Fruit fly (Drosophila melanogaster) whole organism, pupa: Measurements from ENCODE around the gene ssp2.
A peak's percentile ranks its signal among the peaks of the same experiment; 100 is the strongest.

ENCODE experiments used
- CG10348 ChIP-seq: fragments of 200-800 bp; sonication (Bioruptor generic); IDR thresholded peaks from 2 replicates; pipeline ENCODE4 v1.3.6; 2022; ENCODE audit warnings: missing biosample characterization, missing genetic modification characterization
- CG12605 ChIP-seq: fragments of 200-800 bp; sonication (Bioruptor generic); IDR thresholded peaks from 2 replicates; pipeline ENCODE4 v1.3.6; 2022; ENCODE audit warnings: missing biosample characterization, missing genetic modification characterization
- CG13204 ChIP-seq: fragments of 200-800 bp; sonication (Bioruptor generic); optimal IDR thresholded peaks from 2 replicates; lab custom pipeline; 2018; ENCODE audit warnings: missing biosample characterization, mild to moderate bottlenecking, missing genetic modification characterization, moderate library complexity
- CG14655 ChIP-seq: fragments of 200-800 bp; sonication (Bioruptor generic); optimal IDR thresholded peaks from 3 replicates; lab custom pipeline; 2017; ENCODE audit warnings: mild to moderate bottlenecking, missing biosample characterization, missing genetic modification reagents, missing genetic modification characterization
- CG15710 ChIP-seq: fragments of 200-800 bp; sonication (Bioruptor generic); optimal IDR thresholded peaks from 2 replicates; lab custom pipeline; 2018; ENCODE audit warnings: missing biosample characterization, mild to moderate bottlenecking, missing genetic modification characterization, moderate library complexity
- CG17806 ChIP-seq: fragments of 200-800 bp; sonication (Bioruptor generic); optimal IDR thresholded peaks from 2 replicates; lab custom pipeline; 2018; ENCODE audit warnings: missing biosample characterization, mild to moderate bottlenecking, missing genetic modification characterization, moderate library complexity
- CG32121 ChIP-seq: fragments of 200-800 bp; sonication (Bioruptor generic); IDR thresholded peaks from 2 replicates; pipeline ENCODE4 v1.3.6; 2022; ENCODE audit warnings: missing biosample characterization, missing genetic modification characterization
- CG34367 ChIP-seq: fragments of 200-800 bp; sonication (Bioruptor generic); optimal IDR thresholded peaks from 2 replicates; lab custom pipeline; 2018; ENCODE audit warnings: missing biosample characterization, mild to moderate bottlenecking, missing genetic modification characterization
- CG4496 ChIP-seq: fragments of 200-800 bp; sonication (Bioruptor generic); IDR thresholded peaks from 3 replicates; pipeline ENCODE4 v1.3.6; 2022; ENCODE audit warnings: missing biosample characterization, missing genetic modification characterization
- CG8159 ChIP-seq: fragments of 200-800 bp; sonication (Bioruptor generic); optimal IDR thresholded peaks from 3 replicates; lab custom pipeline; 2018; ENCODE audit warnings: missing biosample characterization, mild to moderate bottlenecking, missing genetic modification characterization, moderate library complexity
- CG8301 ChIP-seq: fragments of 200-800 bp; sonication (Bioruptor generic); optimal IDR thresholded peaks from 2 replicates; lab custom pipeline; 2018; ENCODE audit warnings: missing biosample characterization, mild to moderate bottlenecking, missing genetic modification characterization
- CG9948 ChIP-seq: fragments of 200-800 bp; sonication (Bioruptor generic); optimal IDR thresholded peaks from 2 replicates; lab custom pipeline; 2018; ENCODE audit warnings: missing biosample characterization, mild to moderate bottlenecking, missing genetic modification characterization, moderate library complexity
- D1 ChIP-seq: fragments of 200-800 bp; sonication (Bioruptor generic); optimal IDR thresholded peaks from 2 replicates; lab custom pipeline; 2018; ENCODE audit warnings: missing biosample characterization, mild to moderate bottlenecking, missing genetic modification characterization, moderate library complexity
- EcR ChIP-seq: fragments of 200-800 bp; sonication (Bioruptor generic); optimal IDR thresholded peaks from 3 replicates; lab custom pipeline; 2019; ENCODE audit warnings: missing biosample characterization, missing genetic modification characterization, mild to moderate bottlenecking, moderate library complexity, missing genetic modification reagents
- Ets98B ChIP-seq: fragments of 200-800 bp; sonication (Bioruptor generic); IDR thresholded peaks from 2 replicates; pipeline ENCODE4 v1.3.6; 2022; ENCODE audit warnings: missing biosample characterization, missing genetic modification characterization
- Pif1A ChIP-seq: fragments of 200-800 bp; sonication (Bioruptor generic); optimal IDR thresholded peaks from 3 replicates; lab custom pipeline; 2016; ENCODE audit warnings: missing biosample characterization, missing genetic modification characterization
- Pif1B ChIP-seq: fragments of 200-800 bp; sonication (Bioruptor generic); optimal IDR thresholded peaks from 3 replicates; lab custom pipeline; 2016; ENCODE audit warnings: missing biosample characterization, missing genetic modification characterization
- Snoo ChIP-seq: fragments of 200-800 bp; sonication (Bioruptor generic); optimal IDR thresholded peaks from 3 replicates; lab custom pipeline; 2017; ENCODE audit warnings: missing biosample characterization, mild to moderate bottlenecking, missing genetic modification characterization, inconsistent platforms
- fd96Ca ChIP-seq: fragments of 200-800 bp; sonication (Bioruptor generic); IDR thresholded peaks from 3 replicates; pipeline ENCODE4 v1.3.6; 2022; ENCODE audit warnings: missing biosample characterization, missing genetic modification characterization
- gl ChIP-seq: fragments of 200-800 bp; sonication (Bioruptor generic); optimal IDR thresholded peaks from 2 replicates; lab custom pipeline; 2018; ENCODE audit warnings: missing biosample characterization, mild to moderate bottlenecking, missing genetic modification characterization
- rn ChIP-seq: fragments of 200-800 bp; sonication (Bioruptor generic); IDR thresholded peaks from 2 replicates; pipeline ENCODE4 v1.3.6; 2022; ENCODE audit warnings: missing biosample characterization, missing genetic modification characterization

The ssp2 gene

DNA sequence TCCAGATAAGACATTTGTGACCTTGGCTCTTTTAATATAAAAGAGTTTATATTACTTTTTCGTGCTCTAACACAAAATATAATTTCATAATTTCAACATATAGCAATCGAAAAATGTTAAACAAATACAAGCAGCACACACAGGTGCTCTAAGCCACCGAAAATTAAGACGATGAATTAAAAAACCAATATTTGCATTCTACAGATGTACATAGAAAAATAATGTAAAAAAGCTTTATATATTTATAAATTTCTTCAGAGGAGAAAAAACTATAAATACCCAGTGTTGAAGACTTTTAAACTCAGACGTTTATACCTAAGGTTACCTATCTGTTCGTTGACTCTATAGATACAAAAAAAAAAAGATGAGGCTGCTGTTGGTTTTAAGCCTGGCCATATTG lies 22.6 kb downstream of the ssp2 start, which contains the start of gene CG9040:
Gene CG9040 (plus strand): TSS at position 301 of the 400 bp plus-strand sequence.
- TF ChIP-seq CG32121 = no peak
- no peak for TF ChIP-seq CG8159 (tag; lab: Kevin White, UChicago)
- no peak for TF ChIP-seq Snoo
- no peak for TF ChIP-seq CG12605
- TF ChIP-seq D1 (tag; lab: Kevin White, UChicago) = no peak
- TF ChIP-seq fd96Ca (GFP tag; lab: Robert Waterston, UW) = no peak
- no peak for TF ChIP-seq Pif1A
- TF ChIP-seq, all 21 proteins: peak for 0

DNA sequence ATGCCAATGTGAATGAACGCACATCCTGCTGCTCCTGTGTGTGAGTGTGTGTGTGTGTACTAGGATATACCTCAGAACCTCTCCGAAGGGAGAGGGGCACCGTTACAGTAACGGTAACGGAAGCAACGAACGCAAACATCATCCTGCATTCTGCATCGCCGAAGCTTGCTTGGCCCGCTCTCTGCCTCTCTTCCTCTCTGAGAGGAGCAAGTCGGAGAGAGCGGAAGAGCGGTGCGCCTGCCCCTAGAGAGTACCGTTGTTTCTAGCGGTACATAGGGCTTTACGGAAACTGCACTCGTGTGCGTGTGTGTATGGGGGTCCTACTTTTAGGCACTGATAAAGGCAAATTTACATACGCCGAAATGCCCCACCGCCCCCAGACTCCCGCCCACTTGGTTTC lies 26.3 kb downstream of the ssp2 start:
- TF ChIP-seq CG13204 (GFP tag; lab: Kevin White, UChicago) = peak; percentile 20
- no peak for TF ChIP-seq EcR (GFP tag; lab: Kevin White, UChicago)

DNA sequence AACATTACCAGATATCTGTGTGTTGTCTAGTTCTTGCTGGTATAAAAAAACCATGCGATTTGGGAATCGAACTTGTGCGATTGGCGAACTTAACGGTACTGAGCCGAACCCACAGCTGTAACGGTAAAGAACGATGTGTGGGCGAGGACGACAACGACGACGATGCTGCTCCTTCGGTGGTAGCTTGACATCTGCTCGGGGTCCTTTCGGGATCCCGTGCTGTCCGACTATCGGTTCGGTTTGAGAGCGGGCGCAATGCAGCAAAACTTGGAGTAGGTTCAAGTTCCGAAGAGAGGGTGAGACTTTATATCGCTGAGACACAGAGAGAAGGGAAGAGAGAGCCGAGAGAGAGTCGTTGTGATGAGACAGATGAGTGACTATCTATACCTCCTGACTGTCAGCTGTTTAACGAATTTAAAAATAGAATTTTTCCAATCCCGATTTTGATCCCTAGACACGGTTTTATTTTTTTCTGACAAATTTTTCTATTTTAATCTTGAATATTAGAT lies 28.3 kb downstream of the ssp2 start, which contains the start of gene CG17364:
Gene CG17364 (minus strand): TSS at position 168 of the 509 bp plus-strand sequence.
- TF ChIP-seq CG15710 (tag; lab: Kevin White, UChicago) (no peak), CG17806 (tag; lab: Kevin White, UChicago) (no peak), Pif1A (no peak), CG12605 (no peak), Snoo (no peak), CG10348 (no peak), CG14655 (GFP tag; lab: Kevin White, UChicago) (no peak), CG4496 (GFP tag; lab: Robert Waterston, UW) (no peak), EcR (GFP tag; lab: Kevin White, UChicago) (no peak), Pif1B (no peak), CG13204 (GFP tag; lab: Kevin White, UChicago) (no peak), Ets98B (GFP tag; lab: Robert Waterston, UW) (no peak), D1 (tag; lab: Kevin White, UChicago) (no peak), CG9948 (tag; lab: Kevin White, UChicago) (no peak), CG8301 (tag; lab: Kevin White, UChicago) (no peak), CG32121 (no peak)

DNA sequence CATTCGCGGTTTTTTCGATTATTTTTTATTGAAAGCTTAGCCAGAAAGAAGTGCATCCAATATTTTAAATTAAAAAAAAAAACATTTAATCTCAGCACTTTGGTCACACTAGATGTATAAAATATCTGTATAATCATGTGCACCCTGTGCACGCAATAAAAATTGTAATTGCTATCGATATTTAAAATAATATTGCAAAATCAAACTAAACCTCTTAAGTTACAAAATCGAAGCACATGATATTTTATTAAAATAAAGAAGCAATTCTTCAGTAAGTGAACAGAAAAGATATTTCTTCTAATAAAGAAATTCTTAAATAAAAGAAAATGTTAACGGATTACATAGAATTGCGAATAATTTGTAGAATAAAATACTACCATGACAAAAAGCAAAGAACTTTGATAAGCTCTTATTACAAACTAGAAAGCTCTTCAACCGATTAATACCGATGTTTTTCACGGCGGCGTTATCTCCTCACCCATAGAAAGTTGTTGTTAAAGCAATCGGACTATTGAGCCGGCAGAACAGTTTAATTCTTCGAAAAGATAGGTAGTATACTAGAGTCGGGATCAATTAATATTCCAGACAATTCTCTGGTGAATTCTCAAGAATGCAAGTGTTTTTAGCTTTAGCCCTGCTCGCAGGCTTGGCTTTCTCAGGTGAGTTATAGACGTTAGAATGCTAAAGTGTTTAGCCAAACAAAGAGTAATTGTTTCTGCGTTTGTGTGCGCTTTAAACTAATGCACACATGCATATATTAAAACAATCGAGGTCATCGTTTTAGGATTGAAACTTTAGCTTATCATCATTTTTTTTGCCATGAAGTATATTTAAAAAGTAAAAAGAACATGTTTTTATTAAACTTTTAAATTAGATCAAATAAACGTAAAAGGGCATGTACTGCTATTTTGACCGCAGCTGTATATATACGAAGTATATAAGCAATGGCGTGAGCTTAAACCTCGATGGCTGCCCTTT lies 29.0 kb downstream of the ssp2 start, which contains the start of gene CtsK1:
Gene CtsK1 (plus strand): TSS at position 490 of the 978 bp plus-strand sequence.
- TF ChIP-seq gl (tag; lab: Kevin White, UChicago) (no peak), CG12605 (peak; percentile 84), rn (GFP tag; lab: Robert Waterston, UW) (peak; percentile 46; the same call in 1 of the 2 replicates), CG4496 (GFP tag; lab: Robert Waterston, UW) (peak; percentile 93), CG8301 (tag; lab: Kevin White, UChicago) (peak; percentile 47), CG10348 (no peak), EcR (GFP tag; lab: Kevin White, UChicago) (peak; percentile 15), Snoo (peak; percentile 31), fd96Ca (GFP tag; lab: Robert Waterston, UW) (no peak), Pif1B (no peak), Ets98B (GFP tag; lab: Robert Waterston, UW) (peak; percentile 85), CG32121 (peak; percentile 64; the same call in 1 of the 2 replicates), CG8159 (tag; lab: Kevin White, UChicago) (peak; percentile 58), CG34367 (no peak), D1 (tag; lab: Kevin White, UChicago) (peak; percentile 14), CG15710 (tag; lab: Kevin White, UChicago) (peak; percentile 46), CG14655 (GFP tag; lab: Kevin White, UChicago) (no peak), CG17806 (tag; lab: Kevin White, UChicago) (peak; percentile 45), CG9948 (tag; lab: Kevin White, UChicago) (peak; percentile 50)

- TF ChIP-seq EcR (GFP tag; lab: Kevin White, UChicago) (peak; percentile 91), CG13204 (GFP tag; lab: Kevin White, UChicago) (no peak), CG8159 (tag; lab: Kevin White, UChicago) (no peak)
Measured at dm6 chr3L:13996437-13996836, 31.4 kb downstream of the ssp2 start.

- TF ChIP-seq D1 (tag; lab: Kevin White, UChicago) (peak; percentile 43), Pif1A (no peak), CG10348 (no peak), Pif1B (no peak), CG8159 (tag; lab: Kevin White, UChicago) (no peak), gl (tag; lab: Kevin White, UChicago) (no peak), CG14655 (GFP tag; lab: Kevin White, UChicago) (no peak), CG4496 (GFP tag; lab: Robert Waterston, UW) (no peak)
Measured at dm6 chr3L:13996992-13997391, 32.0 kb downstream of the ssp2 start, which contains the start of gene CG17361. TSS of gene CG17361 (plus strand) at chr3L:13997191.
